Fruit fly (Drosophila melanogaster) whole organism, pupa: Measurements from ENCODE around the gene CG3823.

Source experiments
- CG10348 ChIP-seq: fragments of 200-800 bp; sonication (Bioruptor generic); IDR thresholded peaks from 2 replicates; pipeline ENCODE4 v1.3.6; 2022; ENCODE audit warnings: missing biosample characterization, missing genetic modification characterization
- CG13204 ChIP-seq: fragments of 200-800 bp; sonication (Bioruptor generic); optimal IDR thresholded peaks from 2 replicates; lab custom pipeline; 2018; ENCODE audit warnings: missing biosample characterization, mild to moderate bottlenecking, missing genetic modification characterization, moderate library complexity
- CG15710 ChIP-seq: fragments of 200-800 bp; sonication (Bioruptor generic); optimal IDR thresholded peaks from 2 replicates; lab custom pipeline; 2018; ENCODE audit warnings: missing biosample characterization, mild to moderate bottlenecking, missing genetic modification characterization, moderate library complexity
- CG17806 ChIP-seq: fragments of 200-800 bp; sonication (Bioruptor generic); optimal IDR thresholded peaks from 2 replicates; lab custom pipeline; 2018; ENCODE audit warnings: missing biosample characterization, mild to moderate bottlenecking, missing genetic modification characterization, moderate library complexity
- CG34367 ChIP-seq: fragments of 200-800 bp; sonication (Bioruptor generic); optimal IDR thresholded peaks from 2 replicates; lab custom pipeline; 2018; ENCODE audit warnings: missing biosample characterization, mild to moderate bottlenecking, missing genetic modification characterization
- CG9948 ChIP-seq: fragments of 200-800 bp; sonication (Bioruptor generic); optimal IDR thresholded peaks from 2 replicates; lab custom pipeline; 2018; ENCODE audit warnings: missing biosample characterization, mild to moderate bottlenecking, missing genetic modification characterization, moderate library complexity
- D1 ChIP-seq: fragments of 200-800 bp; sonication (Bioruptor generic); optimal IDR thresholded peaks from 2 replicates; lab custom pipeline; 2018; ENCODE audit warnings: missing biosample characterization, mild to moderate bottlenecking, missing genetic modification characterization, moderate library complexity
- Ets98B ChIP-seq: fragments of 200-800 bp; sonication (Bioruptor generic); IDR thresholded peaks from 2 replicates; pipeline ENCODE4 v1.3.6; 2022; ENCODE audit warnings: missing biosample characterization, missing genetic modification characterization
- gl ChIP-seq: fragments of 200-800 bp; sonication (Bioruptor generic); optimal IDR thresholded peaks from 2 replicates; lab custom pipeline; 2018; ENCODE audit warnings: missing biosample characterization, mild to moderate bottlenecking, missing genetic modification characterization

dm6 chrX:6303196-6303595 is 579 bp upstream of the CG3823 start:
- TF ChIP-seq CG10348 (no peak), gl (no peak), CG17806 (tag; lab: Kevin White, UChicago) (no peak), CG34367 (tag; lab: Kevin White, UChicago) (no peak), Ets98B (GFP tag; lab: Robert Waterston, UW) (no peak), CG15710 (tag; lab: Kevin White, UChicago) (no peak), CG9948 (tag; lab: Kevin White, UChicago) (no peak), CG13204 (GFP tag; lab: Kevin White, UChicago) (no peak), D1 (no peak)
